Fruit fly (Drosophila melanogaster) whole organism, embryonic: Measurements from ENCODE around the gene kat80.

Source experiments
- Aef1 ChIP-seq: fragments of 200-800 bp; sonication (Bioruptor generic); IDR thresholded peaks from 3 replicates; pipeline ENCODE4 v1.3.6; 2022; ENCODE audit warnings: missing biosample characterization, missing genetic modification characterization
- Awh ChIP-seq: fragments of 200-800 bp; sonication (Bioruptor generic); IDR thresholded peaks from 2 replicates; pipeline ENCODE4, ENCODE4 v1.3.6; 2022; ENCODE audit warnings: missing biosample characterization, missing genetic modification characterization
- CG10543 ChIP-seq: fragments of 200-800 bp; sonication (Bioruptor generic); optimal IDR thresholded peaks from 3 replicates; lab custom pipeline; 2017; ENCODE audit warnings: missing biosample characterization, mild to moderate bottlenecking, missing genetic modification characterization, moderate library complexity
- CG10959 ChIP-seq: fragments of 200-800 bp; sonication (Bioruptor generic); IDR thresholded peaks from 2 replicates; pipeline ENCODE4 v1.3.6; 2022; ENCODE audit warnings: missing biosample characterization, missing genetic modification characterization
- CG14441 ChIP-seq: fragments of 200-800 bp; sonication (Bioruptor generic); IDR thresholded peaks from 2 replicates; pipeline ENCODE4 v1.3.6; 2022; ENCODE audit warnings: missing biosample characterization, missing genetic modification characterization
- CG14965 ChIP-seq: fragments of 200-800 bp; sonication (Bioruptor generic); optimal IDR thresholded peaks from 2 replicates; lab custom pipeline; 2016; ENCODE audit warnings: missing biosample characterization, missing genetic modification characterization, borderline replicate concordance
- CG15073 ChIP-seq: fragments of 200-800 bp; sonication (Bioruptor generic); optimal IDR thresholded peaks from 2 replicates; lab custom pipeline; 2016; ENCODE audit warnings: missing biosample characterization, missing genetic modification characterization
- CG17186 ChIP-seq: fragments of 200-800 bp; sonication (Bioruptor generic); optimal IDR thresholded peaks from 3 replicates; lab custom pipeline; 2017; ENCODE audit warnings: missing biosample characterization, missing genetic modification reagents, missing genetic modification characterization
- CG17568 ChIP-seq: fragments of 200-800 bp; sonication (Bioruptor generic); optimal IDR thresholded peaks from 2 replicates; lab custom pipeline; 2018; ENCODE audit warnings: missing biosample characterization, mild to moderate bottlenecking, missing genetic modification characterization, moderate library complexity
- CG17829 ChIP-seq: fragments of 200-800 bp; optimal IDR thresholded peaks from 2 replicates; lab custom pipeline; 2019; ENCODE audit warnings: missing biosample characterization, mild to moderate bottlenecking, missing genetic modification characterization, moderate library complexity
- CG18599 ChIP-seq: fragments of 200-800 bp; sonication (Bioruptor generic); optimal IDR thresholded peaks from 3 replicates; lab custom pipeline; 2017; ENCODE audit warnings: missing biosample characterization, missing genetic modification characterization, mild to moderate bottlenecking, moderate library complexity, missing genetic modification reagents
- CG18764 ChIP-seq: fragments of 200-800 bp; sonication (Bioruptor generic); optimal IDR thresholded peaks from 3 replicates; lab custom pipeline; 2016; ENCODE audit warnings: missing biosample characterization, missing genetic modification characterization
- CG3065 ChIP-seq: fragments of 200-800 bp; sonication (Bioruptor generic); optimal IDR thresholded peaks from 2 replicates; lab custom pipeline; 2016; ENCODE audit warnings: missing biosample characterization, missing genetic modification characterization
- CG34224 ChIP-seq: fragments of 200-800 bp; sonication (Bioruptor generic); IDR thresholded peaks from 3 replicates; pipeline ENCODE4 v1.3.6; 2022; ENCODE audit warnings: missing biosample characterization, missing genetic modification characterization; ENCODE audit not compliant: partially characterized antibody
- CG6683 ChIP-seq: fragments of 200-800 bp; sonication (Bioruptor generic); optimal IDR thresholded peaks from 2 replicates; lab custom pipeline; 2017; ENCODE audit warnings: missing biosample characterization, mild to moderate bottlenecking, missing genetic modification characterization, missing genetic modification reagents
- CG6813 ChIP-seq: fragments of 200-800 bp; sonication (Bioruptor generic); optimal IDR thresholded peaks from 2 replicates; lab custom pipeline; 2017; ENCODE audit warnings: missing biosample characterization, missing genetic modification characterization, mild to moderate bottlenecking, moderate library complexity, missing genetic modification reagents
- CG8924 ChIP-seq: fragments of 200-800 bp; optimal IDR thresholded peaks from 3 replicates; lab custom pipeline; 2019; ENCODE audit warnings: missing biosample characterization, mild to moderate bottlenecking, missing genetic modification characterization, moderate library complexity
- CG9609 ChIP-seq: fragments of 200-800 bp; sonication (Bioruptor generic); optimal IDR thresholded peaks from 3 replicates; lab custom pipeline; 2016; ENCODE audit warnings: missing biosample characterization, missing genetic modification characterization
- CG9797 ChIP-seq: fragments of 200-800 bp; sonication (Bioruptor generic); optimal IDR thresholded peaks from 3 replicates; lab custom pipeline; 2018; ENCODE audit warnings: missing biosample characterization, mild to moderate bottlenecking, missing genetic modification characterization
- Dbx ChIP-seq: fragments of 200-800 bp; sonication (Bioruptor generic); IDR thresholded peaks from 3 replicates; pipeline ENCODE4 v1.3.6; 2022; ENCODE audit warnings: missing biosample characterization, missing genetic modification characterization
- Eip74EF ChIP-seq, 2 experiments: fragments of 200-800 bp in 1 of 2; fragments of >200 bp in 1 of 2; sonication (Bioruptor generic) in 1 of 2; optimal IDR thresholded peaks; 2 replicates each; lab custom pipeline; 2017 to 2019; ENCODE audit warnings: missing biosample characterization in 2 of 2, missing genetic modification characterization in 2 of 2, mild to moderate bottlenecking in 1 of 2, moderate library complexity in 1 of 2
- Lim3 ChIP-seq: fragments of 200-800 bp; sonication (Bioruptor generic); IDR thresholded peaks from 2 replicates; pipeline ENCODE4 v1.3.6; 2022; ENCODE audit warnings: missing biosample characterization, missing genetic modification characterization
- MTF-1 ChIP-seq: fragments of 200-800 bp; sonication (Bioruptor generic); optimal IDR thresholded peaks from 2 replicates; lab custom pipeline; 2018; ENCODE audit warnings: missing biosample characterization, mild to moderate bottlenecking, missing genetic modification characterization, borderline replicate concordance
- Max ChIP-seq: fragments of 200-800 bp; sonication (Bioruptor generic); optimal IDR thresholded peaks from 2 replicates; lab custom pipeline; 2016; ENCODE audit warnings: missing biosample characterization, mild to moderate bottlenecking, missing genetic modification characterization
- Poxn ChIP-seq: fragments of 200-800 bp; sonication (Bioruptor generic); IDR thresholded peaks from 2 replicates; pipeline ENCODE4 v1.3.6; 2022; ENCODE audit warnings: missing biosample characterization, missing genetic modification characterization
- Six4 ChIP-seq: fragments of 200-800 bp; sonication (Bioruptor generic); optimal IDR thresholded peaks from 2 replicates; lab custom pipeline; 2016; ENCODE audit warnings: missing biosample characterization, missing genetic modification characterization
- ap ChIP-seq: fragments of 200-800 bp; sonication (Bioruptor generic); IDR thresholded peaks from 2 replicates; pipeline ENCODE4 v1.3.6; 2022; ENCODE audit warnings: missing biosample characterization, missing genetic modification characterization
- ase ChIP-seq: fragments of 200-800 bp; sonication (Bioruptor generic); IDR thresholded peaks from 3 replicates; pipeline ENCODE4 v1.3.6; 2022; ENCODE audit warnings: missing biosample characterization, missing genetic modification characterization
- az2 ChIP-seq: fragments of 200-800 bp; sonication (Bioruptor generic); optimal IDR thresholded peaks from 3 replicates; lab custom pipeline; 2016; ENCODE audit warnings: missing biosample characterization, missing genetic modification characterization
- br ChIP-seq: fragments of >200 bp; optimal IDR thresholded peaks from 2 replicates; lab custom pipeline; 2017
- dmrt11E ChIP-seq: fragments of 200-800 bp; sonication (Bioruptor generic); optimal IDR thresholded peaks from 3 replicates; lab custom pipeline; 2018; ENCODE audit warnings: missing biosample characterization, mild to moderate bottlenecking, missing genetic modification characterization, moderate library complexity
- ems ChIP-seq: fragments of 200-800 bp; sonication (Bioruptor generic); optimal IDR thresholded peaks from 3 replicates; lab custom pipeline; 2016; ENCODE audit warnings: missing biosample characterization, missing genetic modification characterization
- eve ChIP-seq, 2 experiments: fragments of >200 bp; optimal IDR thresholded peaks; 2 replicates each; lab custom pipeline; 2017; ENCODE audit warnings: missing biosample characterization in 2 of 2, missing genetic modification characterization in 2 of 2
- fd102C ChIP-seq: fragments of 200-800 bp; sonication (Bioruptor generic); optimal IDR thresholded peaks from 2 replicates; lab custom pipeline; 2018; ENCODE audit warnings: missing biosample characterization, mild to moderate bottlenecking, missing genetic modification characterization, moderate library complexity
- gt ChIP-seq: fragments of 200-800 bp; sonication (Bioruptor generic); IDR thresholded peaks from 2 replicates; pipeline ENCODE4 v1.3.6; 2022; ENCODE audit warnings: missing biosample characterization, missing genetic modification characterization
- ind ChIP-seq: fragments of 200-800 bp; sonication (Bioruptor generic); optimal IDR thresholded peaks from 3 replicates; lab custom pipeline; 2016; ENCODE audit warnings: missing biosample characterization, missing genetic modification characterization
- inv ChIP-seq: fragments of 200-800 bp; sonication (Bioruptor generic); IDR thresholded peaks from 2 replicates; pipeline ENCODE4 v1.3.6; 2022; ENCODE audit warnings: missing biosample characterization, missing genetic modification characterization; ENCODE audit not compliant: partially characterized antibody
- jigr1 ChIP-seq: fragments of 200-800 bp; sonication (Bioruptor generic); IDR thresholded peaks from 3 replicates; pipeline ENCODE4 v1.3.6; 2022; ENCODE audit warnings: missing biosample characterization, missing genetic modification characterization
- kay ChIP-seq: fragments of 200-800 bp; sonication (Bioruptor generic); optimal IDR thresholded peaks from 2 replicates; lab custom pipeline; 2016; ENCODE audit warnings: missing biosample characterization, missing genetic modification characterization
- knrl ChIP-seq: fragments of 200-800 bp; sonication (Bioruptor generic); IDR thresholded peaks from 3 replicates; pipeline ENCODE4 v1.3.6; 2022; ENCODE audit warnings: missing biosample characterization, missing genetic modification characterization; ENCODE audit not compliant: partially characterized antibody
- lbe ChIP-seq: fragments of 200-800 bp; sonication (Bioruptor generic); optimal IDR thresholded peaks from 2 replicates; lab custom pipeline; 2016; ENCODE audit warnings: missing biosample characterization, mild to moderate bottlenecking, missing genetic modification characterization
- mld ChIP-seq: fragments of 200-800 bp; sonication (Bioruptor generic); IDR thresholded peaks from 3 replicates; pipeline ENCODE4 v1.3.6; 2022; ENCODE audit warnings: missing biosample characterization, missing genetic modification characterization; ENCODE audit not compliant: partially characterized antibody
- nom ChIP-seq: fragments of 200-800 bp; sonication (Bioruptor generic); optimal IDR thresholded peaks from 2 replicates; lab custom pipeline; 2017; ENCODE audit warnings: missing biosample characterization, missing genetic modification characterization, mild to moderate bottlenecking, moderate library complexity, missing genetic modification reagents
- oc ChIP-seq: fragments of 200-800 bp; sonication (Bioruptor generic); optimal IDR thresholded peaks from 2 replicates; lab custom pipeline; 2018; ENCODE audit warnings: missing biosample characterization, mild to moderate bottlenecking, missing genetic modification characterization, moderate library complexity
- pfk ChIP-seq: fragments of 200-800 bp; sonication (Bioruptor generic); optimal IDR thresholded peaks from 2 replicates; lab custom pipeline; 2018; ENCODE audit warnings: missing biosample characterization, mild to moderate bottlenecking, missing genetic modification characterization, moderate library complexity
- pzg ChIP-seq: fragments of 200-800 bp; sonication (Bioruptor generic); optimal IDR thresholded peaks from 3 replicates; lab custom pipeline; 2018; ENCODE audit warnings: missing biosample characterization, mild to moderate bottlenecking, missing genetic modification characterization, moderate library complexity
- sima ChIP-seq: fragments of 200-800 bp; sonication (Bioruptor generic); optimal IDR thresholded peaks from 2 replicates; lab custom pipeline; 2016; ENCODE audit warnings: missing biosample characterization, missing genetic modification characterization
- sr ChIP-seq: fragments of 200-800 bp; sonication (Bioruptor generic); IDR thresholded peaks from 3 replicates; pipeline ENCODE4 v1.3.6; 2022; ENCODE audit warnings: missing biosample characterization, missing genetic modification characterization
- vvl ChIP-seq: fragments of 200-800 bp; sonication (Bioruptor generic); IDR thresholded peaks from 2 replicates; pipeline ENCODE4 v1.3.6; 2022; ENCODE audit warnings: missing biosample characterization, missing genetic modification characterization
- zen2 ChIP-seq: fragments of 200-800 bp; sonication (Bioruptor generic); IDR thresholded peaks from 3 replicates; pipeline ENCODE4 v1.3.6; 2022; ENCODE audit warnings: missing biosample characterization, missing genetic modification characterization; ENCODE audit not compliant: partially characterized antibody
- zfh2 ChIP-seq: fragments of 200-800 bp; sonication (Bioruptor generic); optimal IDR thresholded peaks from 2 replicates; lab custom pipeline; 2016; ENCODE audit warnings: missing biosample characterization, missing genetic modification characterization

Gene kat80

DNA sequence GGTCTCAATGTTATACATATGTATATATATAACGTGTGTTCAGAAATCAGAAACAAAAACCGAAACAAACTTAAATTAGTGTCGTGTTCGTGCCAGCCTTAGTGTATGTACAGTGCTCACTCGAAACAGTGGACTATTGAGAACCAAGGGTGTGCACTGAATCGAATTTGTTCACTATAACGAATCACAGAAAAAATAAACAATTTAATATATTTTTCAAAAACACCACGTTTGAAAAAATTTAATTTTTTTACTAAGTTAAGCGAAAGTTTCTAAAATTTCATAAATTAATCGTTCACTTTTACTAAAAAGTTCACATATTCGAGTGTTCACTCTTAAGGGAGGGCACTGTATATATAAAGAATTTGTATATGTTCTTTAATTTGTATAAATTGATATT is 9.2 kb upstream of the kat80 start (continued):
- TF ChIP-seq Aef1 (GFP tag; lab: Robert Waterston, UW) (no peak), CG17186 (GFP tag; lab: Kevin White, UChicago) (no peak), CG9797 (GFP tag; lab: Kevin White, UChicago) (no peak), CG15073 (no peak), CG18764 (GFP tag; lab: Kevin White, UChicago) (no peak), fd102C (GFP tag; lab: Kevin White, UChicago) (no peak), ind (peak; percentile 2), br (lab: Kevin White, UChicago) (no peak), ase (GFP tag; lab: Robert Waterston, UW) (no peak), zfh2 (GFP tag; lab: Kevin White, UChicago) (no peak), pfk (no peak), zen2 (no peak), CG10959 (no peak), ap (GFP tag; lab: Robert Waterston, UW) (no peak), CG9609 (GFP tag; lab: Kevin White, UChicago) (no peak), sr (GFP tag; lab: Robert Waterston, UW) (no peak), inv (GFP tag; lab: Robert Waterston, UW) (no peak), CG6813 (GFP tag; lab: Kevin White, UChicago) (no peak), Eip74EF (GFP tag; optimal IDR thresholded peaks at IDR 0.05; lab: Kevin White, UChicago) (no peak), ems (peak; percentile 2), CG34224 (no peak), oc (tag; lab: Kevin White, UChicago) (no peak), MTF-1 (GFP tag; lab: Kevin White, UChicago) (no peak), Awh (GFP tag; lab: Robert Waterston, UW) (no peak), vvl (GFP tag; lab: Robert Waterston, UW) (no peak), CG3065 (GFP tag; lab: Kevin White, UChicago) (no peak), Six4 (GFP tag; lab: Kevin White, UChicago) (no peak), sima (GFP tag; lab: Kevin White, UChicago) (no peak), CG10543 (no peak), Poxn (GFP tag; lab: Robert Waterston, UW) (no peak), eve (GFP tag; optimal IDR thresholded peaks at IDR 0.05; lab: Kevin White, UChicago) (no peak), jigr1 (no peak), CG8924 (tag; lab: Kevin White, UChicago) (no peak), Dbx (GFP tag; lab: Robert Waterston, UW) (no peak), lbe (GFP tag; lab: Kevin White, UChicago) (no peak), kay (GFP tag; lab: Kevin White, UChicago) (no peak), dmrt11E (tag; lab: Kevin White, UChicago) (peak; percentile 8), az2 (GFP tag; lab: Kevin White, UChicago) (peak; percentile 10), knrl (no peak), CG17568 (GFP tag; lab: Kevin White, UChicago) (no peak), CG17829 (tag; lab: Kevin White, UChicago) (peak; percentile 14), CG14965 (GFP tag; lab: Kevin White, UChicago) (no peak), CG6683 (GFP tag; lab: Kevin White, UChicago) (no peak), nom (no peak), CG14441 (GFP tag; lab: Robert Waterston, UW) (no peak), gt (GFP tag; lab: Robert Waterston, UW) (no peak), mld (GFP tag; lab: Robert Waterston, UW) (no peak), CG18599 (GFP tag; lab: Kevin White, UChicago) (peak; percentile 12), pzg (no peak), Max (no peak), Lim3 (GFP tag; lab: Robert Waterston, UW) (no peak)
